Worm (Caenorhabditis elegans): ENCODE data around the gene fbxb-82.
"Not testable (repeated sequence)": the region's sequence is repeated elsewhere in the genome, so short reads cannot be mapped to it uniquely, and the experiment has no call there.

The fbxb-82 gene

DNA sequence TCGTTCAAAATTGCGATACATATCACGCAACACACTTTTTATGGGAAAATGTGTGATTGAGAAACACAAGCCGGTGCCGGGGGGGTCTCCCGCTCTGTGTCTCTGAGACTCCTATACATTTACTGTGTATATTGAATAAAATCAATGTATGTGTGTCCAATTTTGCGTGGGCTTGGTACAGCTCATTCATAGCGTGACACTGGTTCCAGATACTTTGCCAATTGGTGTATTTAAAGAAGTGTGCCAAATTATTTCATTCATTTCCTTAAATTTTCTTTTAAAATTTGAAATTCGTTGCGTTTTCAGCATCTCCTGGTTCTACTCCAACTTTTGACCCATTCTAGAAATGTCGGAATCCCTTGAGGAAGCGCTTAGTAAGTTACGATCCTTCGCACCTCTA is 25.8 kb downstream of the fbxb-82 start, which contains the start of gene C29F9.5:
Gene C29F9.5 (plus strand): TSS at position 301 of the 400 bp plus-strand sequence.
- TF ChIP-seq egl-27 (tag; optimal IDR thresholded peaks at IDR 0.05) (no peak), lsy-12 (tag; optimal IDR thresholded peaks at IDR 0.05) (no peak), nhr-43 (tag; optimal IDR thresholded peaks at IDR 0.05; ENCODE audit: poor library complexity, severe bottlenecking) (no peak), fos-1 (tag; optimal IDR thresholded peaks at IDR 0.05) (no peak), elt-3 (tag; optimal IDR thresholded peaks at IDR 0.05) (no peak), pha-4 (tag; optimal IDR thresholded peaks at IDR 0.05) (no peak), ceh-16 (tag; optimal IDR thresholded peaks at IDR 0.05) (no peak), unc-62 (GFP tag; optimal IDR thresholded peaks at IDR 0.05) (no peak), ceh-82 (tag; optimal IDR thresholded peaks at IDR 0.05) (no peak), ztf-4 (tag; optimal IDR thresholded peaks at IDR 0.05) (no peak), fkh-10 (GFP tag; optimal IDR thresholded peaks at IDR 0.05) (no peak), snpc-4 (tag; optimal IDR thresholded peaks at IDR 0.05) (no peak), nhr-67 (tag; optimal IDR thresholded peaks at IDR 0.05) (no peak), nhr-23 (tag; optimal IDR thresholded peaks at IDR 0.05) (no peak), tbx-2 (tag; optimal IDR thresholded peaks at IDR 0.05) (no peak), ceh-9 (tag; optimal IDR thresholded peaks at IDR 0.05) (no peak)

DNA sequence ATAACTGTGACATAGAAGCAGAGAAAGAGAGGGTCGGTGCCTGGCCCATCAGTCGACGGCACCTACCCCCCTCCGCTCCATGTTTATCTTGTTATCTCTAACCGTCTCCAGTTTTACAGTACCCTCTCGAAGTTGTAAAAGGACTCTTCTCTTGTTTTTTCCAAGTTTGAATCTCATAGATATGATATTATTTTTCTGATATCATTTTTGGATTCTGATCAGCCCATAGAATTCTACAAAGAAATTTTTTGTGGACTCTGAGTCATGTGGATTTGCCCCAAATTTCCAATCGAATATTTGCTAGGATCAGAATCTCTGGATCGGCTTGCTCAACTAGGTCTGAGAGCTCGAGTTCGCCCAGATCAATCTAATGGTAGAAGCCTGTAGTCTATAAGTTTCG is 28.4 kb downstream of the fbxb-82 start, which contains the start of gene C29F9.6:
Gene C29F9.6 (plus strand): TSS at position 301 of the 400 bp plus-strand sequence.
- TF ChIP-seq fkh-10 (GFP tag; optimal IDR thresholded peaks at IDR 0.05) (no peak), ceh-28 (tag; optimal IDR thresholded peaks at IDR 0.05) (no peak), tbx-2 (tag; optimal IDR thresholded peaks at IDR 0.05) (no peak), nhr-77 (tag; optimal IDR thresholded peaks at IDR 0.05) (no peak), R02D3.7 (tag; optimal IDR thresholded peaks at IDR 0.05) (no peak), ztf-4 (tag; optimal IDR thresholded peaks at IDR 0.05) (no peak), ama-1 (optimal IDR thresholded peaks at IDR 0.05) (no peak), jun-1 (tag; optimal IDR thresholded peaks at IDR 0.05) (no peak), elt-2 (tag; optimal IDR thresholded peaks at IDR 0.05) (no peak)

DNA sequence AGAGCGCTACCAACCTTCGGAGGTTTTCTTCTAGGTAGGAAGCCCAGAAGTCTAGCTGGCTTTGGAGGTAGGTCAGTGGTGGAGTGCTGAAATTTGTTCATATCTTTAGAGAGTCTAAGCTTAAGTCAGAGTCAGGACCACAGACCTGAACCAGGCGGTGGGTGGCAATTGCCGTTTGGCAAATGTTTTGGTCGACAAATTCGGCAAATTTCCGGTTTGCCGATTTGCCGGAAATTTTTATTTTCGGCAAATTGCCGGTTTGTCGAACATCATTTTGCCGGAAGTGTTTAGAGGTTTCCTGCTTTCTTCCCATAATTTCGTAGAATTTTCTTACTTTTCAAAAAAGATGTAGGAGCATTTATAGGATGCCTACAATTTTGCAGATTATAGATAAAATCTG is 44.2 kb downstream of the fbxb-82 start, which contains the start of gene C29F9.9:
Gene C29F9.9 (minus strand): TSS at position 101 of the 400 bp plus-strand sequence.
- not testable (repeated sequence) for TF ChIP-seq egl-27, nhr-28, aly-2 (tag; optimal IDR thresholded peaks at IDR 0.05)

DNA sequence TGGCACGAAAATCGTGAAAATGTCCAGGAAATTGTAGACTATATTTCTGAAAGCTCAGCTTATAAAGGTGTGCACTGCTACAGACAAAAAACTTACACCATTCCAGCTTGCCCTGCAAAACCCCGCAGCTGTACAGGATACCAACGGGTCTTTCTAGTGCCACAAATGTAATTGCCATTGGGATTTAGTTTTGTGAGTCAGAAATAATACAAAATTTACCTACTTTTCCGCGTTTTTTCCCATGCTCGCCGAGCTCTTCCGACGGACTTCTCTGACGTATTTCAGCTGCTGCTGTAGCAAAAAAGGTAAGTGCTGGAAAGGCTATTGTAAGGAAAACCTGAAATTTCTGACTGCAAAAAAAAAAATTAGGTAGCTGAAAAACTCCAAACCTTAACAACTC is 46.0 kb downstream of the fbxb-82 start, which contains the start of gene C29F9.8:
Gene C29F9.8 (minus strand): TSS at position 101 of the 400 bp plus-strand sequence.
- not testable (repeated sequence) for TF ChIP-seq lsy-12, skn-1, tbx-2 (tag; optimal IDR thresholded peaks at IDR 0.05)

DNA sequence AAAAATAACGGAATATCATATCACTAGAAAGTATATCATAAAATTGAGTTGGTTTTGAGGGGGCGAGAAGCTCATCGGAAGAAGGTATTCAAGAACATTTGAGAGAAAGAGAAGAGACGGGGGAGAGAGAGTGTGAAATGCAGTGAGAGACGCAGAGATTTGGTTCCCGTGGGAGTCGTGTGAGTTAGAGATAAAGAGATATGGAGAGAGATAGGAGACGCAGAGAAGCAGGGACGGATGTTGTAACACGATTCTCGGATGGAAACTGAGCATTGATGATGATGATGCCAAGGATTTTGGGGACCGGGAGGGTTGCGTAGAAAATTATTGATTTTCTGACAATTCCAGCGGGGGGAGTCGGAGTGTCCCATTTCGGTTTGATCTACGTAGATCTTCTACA is 46.8 kb downstream of the fbxb-82 start:
- peak; percentile 58 for TF ChIP-seq ceh-28 (tag; optimal IDR thresholded peaks at IDR 0.05)
- TF ChIP-seq elt-2 (tag; optimal IDR thresholded peaks at IDR 0.05): peak; percentile 12
- no peak for TF ChIP-seq ZK546.5 (tag; optimal IDR thresholded peaks at IDR 0.05)
- TF ChIP-seq R02D3.7 (tag; optimal IDR thresholded peaks at IDR 0.05): peak; percentile 13
- no peak for TF ChIP-seq tbx-2 (tag; optimal IDR thresholded peaks at IDR 0.05)
- TF ChIP-seq ztf-11 (tag; optimal IDR thresholded peaks at IDR 0.05): no peak
- TF ChIP-seq nfya-1 (tag; optimal IDR thresholded peaks at IDR 0.05; ENCODE audit: insufficient read depth): peak; percentile 46

DNA sequence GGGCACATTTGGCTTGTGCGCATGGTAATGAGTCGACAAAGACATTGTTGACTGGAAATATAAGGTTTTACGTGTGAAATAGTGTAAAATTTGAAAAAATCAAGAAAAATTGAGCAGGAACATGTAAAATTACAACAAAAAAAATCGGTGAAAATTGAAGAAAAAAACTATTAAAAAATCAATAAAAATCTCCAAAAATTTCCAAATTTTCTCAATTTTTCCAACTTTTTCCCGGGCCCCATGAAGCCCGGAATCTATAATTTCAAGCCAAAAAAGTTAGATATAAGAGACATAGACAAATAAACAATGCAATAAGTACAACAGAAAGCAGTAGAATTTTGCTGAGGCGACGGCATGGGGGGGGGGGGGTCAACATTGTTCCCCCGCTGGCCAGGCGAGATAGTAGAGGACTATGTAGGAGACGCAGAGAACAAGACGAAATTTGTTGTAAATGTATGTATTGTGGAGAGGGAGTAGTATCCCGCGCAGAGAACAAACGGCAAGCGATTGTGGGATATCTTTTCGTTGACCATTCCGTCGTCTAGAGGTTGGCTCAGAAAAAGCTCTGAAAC is 48.2 kb downstream of the fbxb-82 start, which contains the start of gene pat-4:
Gene pat-4 (minus strand): TSS at position 51 of the 572 bp plus-strand sequence.
- TF ChIP-seq elt-2 (tag; optimal IDR thresholded peaks at IDR 0.05) (peak; percentile 1), nhr-25 (tag; optimal IDR thresholded peaks at IDR 0.05) (no peak), elt-3 (tag; optimal IDR thresholded peaks at IDR 0.05) (no peak), ztf-4 (tag; optimal IDR thresholded peaks at IDR 0.05) (no peak), nhr-23 (tag; optimal IDR thresholded peaks at IDR 0.05) (peak; percentile 1), hmg-11 (tag; optimal IDR thresholded peaks at IDR 0.05) (peak; percentile 77), pha-4 (tag; optimal IDR thresholded peaks at IDR 0.05) (peak; percentile 77), nhr-28 (tag; optimal IDR thresholded peaks at IDR 0.05) (no peak), nfya-1 (tag; optimal IDR thresholded peaks at IDR 0.05; ENCODE audit: insufficient read depth) (peak; percentile 33)
